Fruit fly (Drosophila melanogaster): ENCODE data around the gene CG13365.

Gene CG13365

DNA sequence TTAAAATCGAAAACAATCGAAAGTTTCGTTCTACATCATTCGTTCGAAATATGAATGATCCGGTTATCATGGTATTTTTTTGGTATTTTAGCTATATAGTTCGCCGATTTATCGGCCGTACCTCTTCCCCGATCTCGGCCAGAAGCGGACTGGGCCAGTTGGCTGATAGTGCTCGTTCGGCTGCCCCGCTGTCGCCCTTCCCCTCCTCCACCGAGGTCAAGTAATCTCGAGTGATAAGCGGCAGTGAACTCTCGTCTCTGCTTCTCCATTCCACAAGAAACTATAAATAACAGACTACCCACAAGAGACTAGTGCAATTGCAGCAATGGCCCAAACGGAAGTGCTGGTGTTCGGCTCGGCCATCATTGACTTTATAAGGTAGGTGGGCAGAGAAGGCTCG is 2.3 kb upstream of the CG13365 start, which contains the start of gene CG13369:
TSS of gene CG13369 (plus strand) at position 112 of the 400 bp plus-strand sequence.
- TF ChIP-seq noc (tag; optimal IDR thresholded peaks at IDR 0.05) = no peak

DNA sequence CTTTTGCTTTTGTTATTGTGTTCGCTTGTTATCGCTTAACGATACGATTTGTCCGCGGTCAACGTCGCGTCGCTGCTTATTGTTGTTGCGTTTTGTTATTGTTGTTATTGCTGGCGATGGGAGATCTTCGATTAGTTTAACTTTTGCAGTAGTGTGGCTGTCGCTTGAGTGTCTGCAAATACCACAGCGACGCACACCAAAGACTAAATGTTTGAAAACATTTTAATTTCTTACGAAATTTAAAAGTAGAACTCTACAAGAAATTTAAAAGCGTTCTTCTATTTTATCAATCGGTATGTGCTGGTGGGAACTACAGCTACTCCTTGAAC is 949 bp downstream of the CG13365 start, which contains the start of gene spdi:
TSS of gene spdi (minus strand) at position 94 of the 329 bp plus-strand sequence.
- no peak for TF ChIP-seq noc (tag; optimal IDR thresholded peaks at IDR 0.05)

DNA sequence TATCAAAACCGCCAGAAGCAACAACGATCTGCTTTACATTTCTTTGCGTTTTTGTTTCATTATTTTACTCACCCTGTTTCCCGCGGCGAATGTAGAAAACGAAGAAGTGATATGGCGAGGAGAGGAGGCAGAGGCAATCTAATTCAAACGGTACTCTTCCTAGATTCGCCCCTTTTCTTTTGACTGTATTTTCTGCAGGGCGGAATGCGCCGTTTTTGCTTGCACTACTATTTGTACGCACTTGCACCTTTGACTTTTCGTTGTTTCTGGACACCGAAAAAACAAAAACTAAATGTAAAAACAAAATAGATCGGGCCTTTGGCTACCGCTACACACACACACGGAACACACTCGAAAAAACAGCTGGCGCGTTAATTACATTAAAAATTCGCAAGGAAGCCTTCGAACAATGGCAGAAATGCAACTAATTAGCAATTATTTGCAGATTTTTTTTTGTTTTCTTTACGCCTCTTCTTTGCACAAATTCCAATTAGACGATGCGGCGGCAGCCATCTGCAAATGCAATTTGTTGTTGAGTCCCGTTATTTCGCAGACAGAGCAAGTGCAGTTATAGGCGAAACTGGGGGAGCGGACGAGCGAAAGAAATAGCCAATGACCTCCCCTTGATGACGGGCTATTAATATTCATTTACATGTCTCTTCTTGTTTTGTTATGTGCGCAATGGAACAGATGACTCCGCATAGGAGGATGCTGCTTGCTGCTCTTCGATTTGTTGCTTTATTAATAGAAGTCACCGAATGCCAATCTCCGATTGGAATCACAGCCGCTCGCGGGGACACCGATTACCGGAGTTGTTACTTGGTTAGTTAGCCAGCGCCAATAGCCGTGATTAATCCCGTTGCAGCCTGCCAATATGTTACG is 1.6 kb downstream of the CG13365 start:
- no peak for TF ChIP-seq noc (tag; optimal IDR thresholded peaks at IDR 0.05)

DNA sequence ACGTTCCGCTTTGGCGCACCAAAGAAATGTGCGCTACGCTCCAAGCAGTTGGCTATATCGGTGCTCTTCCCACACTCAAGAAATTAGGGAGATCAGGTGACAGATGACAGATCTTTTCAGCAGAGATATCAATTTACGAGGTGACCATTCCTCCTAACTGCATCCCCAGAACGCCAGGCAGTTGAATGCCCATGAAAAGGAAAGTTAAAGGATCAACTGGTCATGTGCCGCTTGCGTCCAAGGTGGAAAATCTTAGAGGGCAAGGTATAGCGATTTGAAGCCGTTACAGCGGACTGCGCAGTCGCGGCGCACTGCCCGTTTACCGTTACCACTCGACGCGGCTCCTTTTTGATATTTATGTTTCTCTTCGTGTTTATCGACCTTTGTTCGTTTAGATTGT is 2.4 kb downstream of the CG13365 start:
- TF ChIP-seq noc (tag; optimal IDR thresholded peaks at IDR 0.05) = peak; percentile 70

DNA sequence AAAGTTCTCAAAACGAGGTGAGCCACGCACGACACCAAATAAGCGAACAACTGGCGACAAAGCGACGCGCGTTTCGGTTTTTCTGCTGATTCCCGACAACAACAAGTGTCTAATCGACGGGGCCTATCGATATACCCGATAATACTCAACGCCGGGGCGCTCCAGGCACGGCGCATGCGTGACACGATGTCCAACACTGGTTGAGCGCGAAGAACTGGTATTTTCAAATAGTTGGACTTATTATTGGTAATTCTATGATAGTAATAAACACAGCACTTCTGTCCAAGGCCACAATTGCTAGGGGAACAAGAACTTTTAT is 3.6 kb downstream of the CG13365 start:
- TF ChIP-seq noc (tag; optimal IDR thresholded peaks at IDR 0.05) = no peak

DNA sequence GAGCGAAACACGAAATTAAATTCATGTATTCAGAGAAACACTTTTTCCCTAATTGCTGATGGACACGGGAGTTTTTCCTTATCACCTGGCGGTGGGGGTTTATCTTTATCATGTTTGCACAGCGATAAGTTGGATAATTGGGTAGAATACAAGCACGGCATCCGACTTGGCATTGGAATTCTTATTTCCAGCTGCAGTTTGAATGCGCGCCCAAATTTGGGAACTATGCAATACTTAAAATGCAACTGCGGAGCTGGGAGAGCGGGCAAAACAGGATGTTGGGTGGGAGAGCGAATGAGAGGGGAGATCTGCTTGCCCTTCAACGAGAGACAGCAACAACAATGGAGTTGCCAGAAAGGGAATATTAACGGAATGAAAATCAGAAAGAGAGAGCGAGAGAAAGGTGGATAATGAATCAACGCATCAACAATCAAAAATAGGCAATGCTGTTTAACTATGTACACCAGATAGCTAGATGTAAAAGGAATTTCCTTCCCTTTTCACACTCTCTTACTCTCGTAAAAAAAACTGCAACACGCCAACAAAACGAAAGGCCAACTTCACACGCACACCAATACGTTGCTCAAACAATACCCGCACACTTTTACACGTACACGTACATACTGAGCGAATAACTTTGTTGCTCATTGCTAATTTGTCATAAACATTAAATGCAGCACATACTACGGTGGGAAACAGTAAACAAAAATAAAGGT is 4.1 kb downstream of the CG13365 start:
- no peak for TF ChIP-seq noc (tag; optimal IDR thresholded peaks at IDR 0.05)

DNA sequence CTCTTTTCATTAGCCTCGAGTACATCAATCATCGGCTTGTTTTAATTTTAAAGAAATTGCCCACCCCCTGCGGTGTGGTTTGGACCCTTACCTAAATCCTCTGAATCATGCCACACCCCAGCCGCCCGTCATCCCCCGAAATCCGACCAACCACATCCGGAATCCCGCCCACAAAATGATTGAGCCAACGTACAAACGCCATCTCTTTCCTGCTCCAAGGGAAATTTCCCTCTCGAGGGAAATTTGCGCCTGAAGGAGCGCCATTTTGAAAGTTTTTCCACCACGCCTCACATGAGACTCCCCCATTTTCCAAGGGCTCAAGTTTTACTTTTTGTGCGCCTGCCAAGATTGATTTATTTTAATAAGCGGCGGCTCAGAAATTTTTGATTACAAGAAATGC is 11.0 kb downstream of the CG13365 start:
- no peak for TF ChIP-seq noc (tag; optimal IDR thresholded peaks at IDR 0.05)

DNA sequence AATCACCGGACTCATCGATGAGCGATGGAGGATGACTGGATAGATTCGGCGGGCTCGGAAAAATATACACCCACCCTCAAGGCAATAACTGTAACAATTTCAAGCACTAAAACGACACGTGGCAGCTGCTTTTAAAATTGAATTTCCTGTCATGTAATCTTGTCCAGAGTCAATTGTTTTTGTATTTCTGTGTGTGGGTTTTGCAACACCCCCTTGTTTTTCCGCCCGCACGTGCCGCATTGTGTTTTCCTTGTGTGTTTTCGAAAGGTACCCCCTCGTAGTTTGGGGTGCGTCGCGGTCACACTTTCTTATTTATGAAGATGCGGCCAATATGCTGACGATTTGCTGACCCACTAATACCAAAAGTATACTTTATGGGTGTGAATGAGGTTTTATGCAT is 19.0 kb downstream of the CG13365 start:
- no peak for TF ChIP-seq noc (tag; optimal IDR thresholded peaks at IDR 0.05)

DNA sequence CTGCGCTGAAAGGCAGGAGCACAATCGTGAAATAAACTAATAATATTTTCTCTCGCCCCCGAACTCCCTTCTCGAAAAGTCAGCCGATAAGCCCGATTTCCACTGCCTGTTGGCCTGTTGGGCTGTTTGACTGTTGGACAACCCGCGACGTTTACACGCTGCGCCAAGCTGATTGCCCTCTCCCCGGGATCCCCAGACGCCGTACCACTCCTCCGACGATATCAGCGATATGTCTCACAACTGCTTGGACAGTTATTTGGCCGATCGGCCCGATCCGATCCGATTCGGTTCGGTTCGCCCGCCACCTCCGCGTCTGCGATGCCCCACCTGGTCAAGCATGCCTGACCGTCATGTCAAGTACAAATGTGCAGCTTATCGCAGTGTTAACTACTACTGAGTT is 21.3 kb downstream of the CG13365 start:
- TF ChIP-seq noc (tag; optimal IDR thresholded peaks at IDR 0.05) = no peak

DNA sequence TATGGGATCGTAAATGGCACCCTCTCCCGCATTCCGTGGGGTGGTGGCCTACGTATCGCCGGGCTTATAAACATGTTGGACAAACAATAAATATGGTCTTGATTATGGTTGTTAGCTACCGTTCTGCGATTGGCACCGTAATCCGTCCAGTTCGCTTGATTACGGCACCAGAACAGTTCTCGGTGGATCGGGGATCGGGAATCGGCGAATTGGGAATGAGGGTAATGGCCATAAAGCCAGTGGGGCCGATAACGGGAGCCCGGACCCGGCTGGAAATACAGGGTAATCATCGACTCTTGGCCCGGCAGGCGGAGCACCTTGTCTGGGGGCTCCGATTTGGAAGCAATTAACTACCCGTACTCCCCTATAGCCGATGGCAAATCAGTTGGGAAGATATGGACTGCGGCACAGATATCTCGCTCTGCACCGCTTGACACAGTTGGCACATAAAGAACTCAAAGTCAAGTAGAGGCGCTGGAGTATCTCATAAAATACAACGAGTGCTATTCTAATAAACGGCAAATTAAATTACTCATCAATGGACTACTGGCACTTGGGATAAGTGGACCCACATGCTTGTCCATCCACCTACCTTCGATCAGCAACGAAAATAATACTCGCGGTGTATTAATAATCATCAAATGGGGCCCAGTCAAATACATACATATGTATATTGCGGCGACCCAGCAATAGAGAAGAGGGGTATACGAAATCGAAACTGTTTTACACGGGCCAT is 22.5 kb downstream of the CG13365 start:
- peak; percentile 40 for TF ChIP-seq noc (tag; optimal IDR thresholded peaks at IDR 0.05)

DNA sequence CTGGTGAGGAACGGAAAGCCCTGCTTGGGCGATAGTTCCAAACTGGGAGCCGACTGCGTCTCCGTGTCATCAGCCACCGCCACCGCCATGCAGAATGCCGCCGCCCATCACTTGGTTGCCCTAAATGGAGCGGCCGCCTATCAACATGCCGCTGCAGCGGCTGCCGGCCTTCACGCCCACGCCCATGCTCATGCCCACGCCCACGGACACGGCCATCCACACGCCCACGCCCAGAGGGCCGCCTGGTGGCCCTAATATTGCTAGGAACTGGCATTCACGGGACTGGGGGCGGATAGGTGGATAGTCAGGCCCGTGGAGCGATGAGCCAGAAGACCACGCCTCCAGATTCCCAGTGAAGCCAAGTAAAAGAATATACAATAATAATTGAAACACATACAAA is 24.0 kb downstream of the CG13365 start:
- TF ChIP-seq noc (tag; optimal IDR thresholded peaks at IDR 0.05) = no peak

DNA sequence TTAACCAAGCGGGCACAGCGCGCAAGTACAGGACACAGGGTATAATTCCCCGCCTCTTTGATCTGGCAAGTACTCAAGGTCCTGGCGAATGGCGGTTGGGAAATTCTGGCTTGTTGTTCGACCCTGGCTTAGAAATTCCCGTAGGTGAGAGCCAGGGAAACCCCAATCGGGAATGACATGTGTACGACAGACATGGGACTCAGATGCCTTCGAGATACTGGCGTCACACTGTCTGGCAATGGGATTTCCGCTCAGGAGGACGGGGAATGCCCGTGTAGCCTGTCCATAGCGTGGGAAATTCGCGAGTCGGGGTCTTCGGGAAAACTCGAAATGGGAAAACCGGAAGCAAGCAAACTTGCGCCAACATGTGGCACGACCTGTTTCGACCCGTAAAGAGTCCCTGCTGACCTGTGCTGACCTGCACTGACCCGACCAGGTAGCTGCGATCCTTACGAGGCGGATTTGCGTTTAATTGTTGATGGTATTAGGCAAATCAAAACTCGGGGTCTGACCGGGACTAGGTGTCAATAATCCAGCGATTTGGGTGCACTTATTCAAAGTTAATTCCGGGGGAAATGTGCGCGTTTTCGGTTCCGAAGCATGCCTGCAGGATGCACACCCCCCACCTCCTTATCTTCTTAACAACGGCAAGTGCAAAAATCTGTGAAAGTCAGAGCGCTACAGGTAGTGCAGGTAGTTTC is 28.3 kb downstream of the CG13365 start:
- TF ChIP-seq noc (tag; optimal IDR thresholded peaks at IDR 0.05) = no peak

DNA sequence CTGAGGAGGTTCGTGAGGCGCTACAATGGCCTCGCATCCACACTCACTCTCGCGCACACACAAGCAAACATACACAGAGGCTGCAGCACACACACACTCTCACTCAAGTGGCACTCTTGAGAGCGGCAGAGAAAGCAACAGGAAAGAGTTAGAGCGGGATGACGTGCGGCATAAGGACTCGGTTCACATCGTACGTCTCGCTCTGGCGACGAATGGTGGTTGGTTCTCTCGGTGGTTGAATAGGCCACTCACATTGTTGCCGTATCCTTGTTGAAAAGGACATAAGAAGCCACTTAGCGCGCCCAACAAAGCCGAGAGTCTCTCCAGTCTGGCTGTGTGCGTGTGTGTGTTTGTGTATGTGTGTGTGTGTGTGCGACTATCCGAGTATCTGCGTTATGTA is 30.5 kb downstream of the CG13365 start:
- TF ChIP-seq noc (tag; optimal IDR thresholded peaks at IDR 0.05) = no peak

DNA sequence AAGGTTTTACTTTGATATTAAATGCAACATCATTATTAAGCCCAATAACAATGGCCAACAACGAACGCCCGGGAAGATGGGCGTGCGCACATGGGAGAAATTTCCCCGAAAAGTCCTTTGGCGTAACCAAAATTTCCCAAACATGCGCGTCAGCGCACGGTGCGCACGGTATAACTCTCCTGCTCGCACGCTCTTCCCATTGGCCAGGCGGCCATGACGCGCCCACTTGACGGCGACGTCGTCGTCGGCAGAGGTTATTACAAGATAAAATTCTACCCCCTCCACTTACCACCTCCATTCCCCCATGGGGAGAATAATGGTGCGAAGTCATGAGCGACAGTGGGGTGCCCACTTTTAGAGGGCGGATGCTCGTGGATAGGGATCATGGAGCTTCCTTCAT is 32.1 kb downstream of the CG13365 start:
- TF ChIP-seq noc (tag; optimal IDR thresholded peaks at IDR 0.05) = no peak

DNA sequence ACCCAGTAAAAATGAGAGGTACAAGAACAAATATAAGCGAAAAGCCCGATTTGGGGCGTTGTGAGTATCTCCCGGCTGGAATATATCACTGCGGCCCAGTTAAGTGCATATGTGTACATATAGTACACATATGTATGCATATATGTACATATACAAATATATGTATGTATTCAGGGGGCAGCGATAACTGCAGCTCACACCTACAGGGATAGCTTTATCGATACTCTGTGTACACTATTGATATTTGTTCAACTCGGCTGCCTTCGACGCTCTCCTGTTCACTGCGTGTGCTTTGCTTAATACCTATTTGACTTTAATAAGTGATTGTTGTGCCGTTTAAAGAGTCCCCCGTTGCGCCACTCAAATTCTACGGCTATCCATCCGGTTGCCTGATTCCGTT is 39.2 kb downstream of the CG13365 start, which contains the start of gene vnd:
TSS of gene vnd (plus strand) at position 297 of the 400 bp plus-strand sequence.
- no peak for TF ChIP-seq noc (tag; optimal IDR thresholded peaks at IDR 0.05)

DNA sequence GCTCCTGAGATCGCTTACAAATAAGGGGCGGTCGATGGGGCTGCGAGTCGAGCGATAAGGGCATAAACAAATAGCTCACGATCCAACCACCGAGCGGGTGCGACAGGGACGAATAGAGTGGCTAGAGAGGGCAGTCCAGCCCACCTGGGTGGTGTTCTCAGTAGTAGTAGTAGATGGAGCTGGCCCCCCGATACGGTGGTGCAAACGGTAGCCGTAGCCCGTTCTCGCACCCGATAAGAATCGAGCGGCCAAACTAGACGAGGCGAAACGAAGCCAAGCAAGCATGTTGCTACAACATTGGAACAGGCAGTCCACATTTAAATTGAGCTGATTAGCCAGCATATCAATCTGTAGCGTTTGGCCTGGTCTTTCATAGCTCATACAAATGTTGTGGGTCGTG is 40.4 kb downstream of the CG13365 start:
- no peak for TF ChIP-seq noc (tag; optimal IDR thresholded peaks at IDR 0.05)

All from whole organism, larva.